Worm (Caenorhabditis elegans): ENCODE data around the gene ulp-1.

ce11 chrIII:5199577-5199976 is 30.0 kb upstream of the ulp-1 start, which contains the start of gene emb-8:
- TF ChIP-seq unc-62 (GFP tag; optimal IDR thresholded peaks at IDR 0.05) (no peak), elt-3 (tag; optimal IDR thresholded peaks at IDR 0.05) (no peak), blmp-1 (tag; optimal IDR thresholded peaks at IDR 0.05) (no peak), nhr-76 (tag; optimal IDR thresholded peaks at IDR 0.05) (no peak), snpc-4 (tag; optimal IDR thresholded peaks at IDR 0.05) (no peak), ztf-11 (tag; optimal IDR thresholded peaks at IDR 0.05) (no peak), nhr-28 (tag; optimal IDR thresholded peaks at IDR 0.05) (no peak), flh-1 (GFP tag; optimal IDR thresholded peaks at IDR 0.05) (no peak), ceh-39 (tag; optimal IDR thresholded peaks at IDR 0.05) (no peak), ces-1 (GFP tag; optimal IDR thresholded peaks at IDR 0.05) (no peak), pha-4 (tag; optimal IDR thresholded peaks at IDR 0.05) (no peak), hlh-1 (tag; optimal IDR thresholded peaks at IDR 0.05) (no peak), unc-39 (tag; optimal IDR thresholded peaks at IDR 0.05) (no peak)

All from whole organism, mixed stage, embryonic.